Fruit fly (Drosophila melanogaster) whole organism, embryonic: ENCODE results near the gene CG15922.

ENCODE experiments used
- Bdp1 ChIP-seq: fragments of 200-800 bp; sonication (Bioruptor generic); optimal IDR thresholded peaks from 3 replicates; lab custom pipeline; 2016; ENCODE audit warnings: missing biosample characterization, missing genetic modification characterization
- CG11695 ChIP-seq: fragments of 200-800 bp; sonication (Bioruptor generic); IDR thresholded peaks from 3 replicates; pipeline ENCODE4 v1.3.6; 2022; ENCODE audit warnings: missing biosample characterization, missing genetic modification characterization
- CG17568 ChIP-seq: fragments of 200-800 bp; sonication (Bioruptor generic); optimal IDR thresholded peaks from 2 replicates; lab custom pipeline; 2018; ENCODE audit warnings: missing biosample characterization, mild to moderate bottlenecking, missing genetic modification characterization, moderate library complexity
- CG17802 ChIP-seq: fragments of 200-800 bp; sonication (Bioruptor generic); optimal IDR thresholded peaks from 2 replicates; lab custom pipeline; 2018; ENCODE audit warnings: missing biosample characterization, mild to moderate bottlenecking, missing genetic modification characterization, moderate library complexity
- CG18599 ChIP-seq: fragments of 200-800 bp; sonication (Bioruptor generic); optimal IDR thresholded peaks from 3 replicates; lab custom pipeline; 2017; ENCODE audit warnings: missing biosample characterization, missing genetic modification characterization, mild to moderate bottlenecking, moderate library complexity, missing genetic modification reagents
- CG2129 ChIP-seq: fragments of 200-800 bp; sonication (Bioruptor generic); IDR thresholded peaks from 2 replicates; pipeline ENCODE4 v1.3.6; 2022; ENCODE audit warnings: missing biosample characterization, missing genetic modification characterization; ENCODE audit not compliant: partially characterized antibody
- CG2889 ChIP-seq: fragments of 200-800 bp; sonication (Bioruptor generic); IDR thresholded peaks from 3 replicates; pipeline ENCODE4 v1.3.6; 2022; ENCODE audit warnings: missing biosample characterization, missing genetic modification characterization
- CG4282 ChIP-seq: fragments of 200-800 bp; sonication (Bioruptor generic); optimal IDR thresholded peaks from 2 replicates; lab custom pipeline; 2016; ENCODE audit warnings: missing biosample characterization, missing genetic modification characterization
- CG4328 ChIP-seq: fragments of 200-800 bp; sonication (Bioruptor generic); optimal IDR thresholded peaks from 3 replicates; lab custom pipeline; 2017; ENCODE audit warnings: missing biosample characterization, missing genetic modification reagents, missing genetic modification characterization
- CG5953 ChIP-seq: fragments of 200-800 bp; sonication (Bioruptor generic); IDR thresholded peaks from 2 replicates; pipeline ENCODE4 v1.3.6; 2022; ENCODE audit warnings: missing biosample characterization, missing genetic modification characterization
- CG8290 ChIP-seq, 3 experiments: fragments of 200-800 bp; sonication (Bioruptor generic); optimal IDR thresholded peaks; 2 replicates each; lab custom pipeline; 2016 to 2019; ENCODE audit warnings: missing biosample characterization in 3 of 3, missing genetic modification characterization in 3 of 3, mild to moderate bottlenecking in 2 of 3, moderate library complexity in 1 of 3
- CG8765 ChIP-seq: fragments of 200-800 bp; sonication (Bioruptor generic); IDR thresholded peaks from 2 replicates; pipeline ENCODE4 v1.3.6; 2022; ENCODE audit warnings: missing biosample characterization, missing genetic modification characterization
- CTCF ChIP-seq: fragments of 200-800 bp; sonication (Bioruptor generic); optimal IDR thresholded peaks from 2 replicates; lab custom pipeline; 2017; ENCODE audit warnings: missing biosample characterization, mild to moderate bottlenecking, missing genetic modification characterization, moderate library complexity
- Deaf1 ChIP-seq: fragments of 200-800 bp; optimal IDR thresholded peaks from 3 replicates; lab custom pipeline; 2019; ENCODE audit warnings: missing biosample characterization, mild to moderate bottlenecking, missing genetic modification characterization, moderate library complexity
- Dref ChIP-seq: fragments of 200-800 bp; sonication (Bioruptor generic); IDR thresholded peaks from 2 replicates; pipeline ENCODE4 v1.3.6; 2022; ENCODE audit warnings: missing biosample characterization, missing genetic modification characterization
- ERR ChIP-seq: fragments of 200-800 bp; sonication (Bioruptor generic); optimal IDR thresholded peaks from 2 replicates; lab custom pipeline; 2016; ENCODE audit warnings: missing biosample characterization, missing genetic modification characterization
- GATAe ChIP-seq: fragments of 200-800 bp; sonication (Bioruptor generic); conservative IDR thresholded peaks from 2 replicates; pipeline ENCODE4 v1.3.6; 2022; ENCODE audit warnings: missing biosample characterization, missing genetic modification characterization
- HmgD ChIP-seq: fragments of 200-800 bp; sonication (Bioruptor generic); optimal IDR thresholded peaks from 3 replicates; lab custom pipeline; 2016; ENCODE audit warnings: missing biosample characterization, missing genetic modification characterization
- HmgZ ChIP-seq: fragments of 200-800 bp; sonication (Bioruptor generic); optimal IDR thresholded peaks from 2 replicates; lab custom pipeline; 2018; ENCODE audit warnings: missing biosample characterization, mild to moderate bottlenecking, missing genetic modification characterization
- MBD-R2 ChIP-seq: fragments of 200-800 bp; sonication (Bioruptor generic); IDR thresholded peaks from 2 replicates; pipeline ENCODE4 v1.3.6; 2022; ENCODE audit warnings: missing biosample characterization, missing genetic modification characterization
- MTF-1 ChIP-seq: fragments of 200-800 bp; sonication (Bioruptor generic); optimal IDR thresholded peaks from 2 replicates; lab custom pipeline; 2018; ENCODE audit warnings: missing biosample characterization, mild to moderate bottlenecking, missing genetic modification characterization, borderline replicate concordance
- Mrtf ChIP-seq: fragments of 200-800 bp; sonication (Bioruptor generic); IDR thresholded peaks from 3 replicates; pipeline ENCODE4 v1.3.6; 2022; ENCODE audit warnings: missing biosample characterization, missing genetic modification characterization
- NfI ChIP-seq: fragments of 200-800 bp; sonication (Bioruptor generic); optimal IDR thresholded peaks from 3 replicates; lab custom pipeline; 2018; ENCODE audit warnings: missing biosample characterization, mild to moderate bottlenecking, missing genetic modification characterization, moderate library complexity
- Scr ChIP-seq: fragments of 200-800 bp; sonication (Bioruptor generic); IDR thresholded peaks from 2 replicates; pipeline ENCODE4 v1.3.6; 2022; ENCODE audit warnings: missing biosample characterization, missing genetic modification characterization; ENCODE audit not compliant: partially characterized antibody
- ab ChIP-seq: fragments of 200-800 bp; sonication (Bioruptor generic); optimal IDR thresholded peaks from 2 replicates; lab custom pipeline; 2016; ENCODE audit warnings: missing biosample characterization, missing genetic modification characterization
- bowl ChIP-seq: fragments of 200-800 bp; sonication (Bioruptor generic); IDR thresholded peaks from 2 replicates; pipeline ENCODE4 v1.3.6; 2022; ENCODE audit warnings: missing biosample characterization, missing genetic modification characterization
- cg ChIP-seq: fragments of 200-800 bp; sonication (Bioruptor generic); optimal IDR thresholded peaks from 3 replicates; lab custom pipeline; 2019; ENCODE audit warnings: missing biosample characterization, mild to moderate bottlenecking, missing genetic modification characterization, moderate library complexity
- chinmo ChIP-seq: fragments of 200-800 bp; sonication (Bioruptor generic); IDR thresholded peaks from 4 replicates; pipeline ENCODE4 v1.3.6; 2022; ENCODE audit warnings: missing biosample characterization, missing genetic modification characterization; ENCODE audit not compliant: partially characterized antibody
- ci ChIP-seq: fragments of 200-800 bp; sonication (Bioruptor generic); IDR thresholded peaks from 3 replicates; pipeline ENCODE4 v1.3.6; 2022; ENCODE audit warnings: missing biosample characterization, missing genetic modification characterization
- dati ChIP-seq: fragments of 200-800 bp; sonication (Bioruptor generic); IDR thresholded peaks from 2 replicates; pipeline ENCODE4 v1.3.6; 2022; ENCODE audit warnings: missing biosample characterization, missing genetic modification characterization
- dimm ChIP-seq: fragments of 200-800 bp; sonication (Bioruptor generic); IDR thresholded peaks from 2 replicates; pipeline ENCODE4 v1.3.6; 2022; ENCODE audit warnings: missing biosample characterization, missing genetic modification characterization
- disco-r ChIP-seq: fragments of 200-800 bp; sonication (Bioruptor generic); optimal IDR thresholded peaks from 2 replicates; lab custom pipeline; 2016; ENCODE audit warnings: missing biosample characterization, missing genetic modification characterization
- gfzf ChIP-seq: fragments of 200-800 bp; sonication (Bioruptor generic); optimal IDR thresholded peaks from 2 replicates; lab custom pipeline; 2016; ENCODE audit warnings: missing biosample characterization, mild to moderate bottlenecking, missing genetic modification characterization, moderate library complexity
- gsb-n ChIP-seq: fragments of 200-800 bp; sonication (Bioruptor generic); optimal IDR thresholded peaks from 3 replicates; lab custom pipeline; 2018; ENCODE audit warnings: missing biosample characterization, mild to moderate bottlenecking, missing genetic modification characterization
- ham ChIP-seq: fragments of 200-800 bp; sonication (Bioruptor generic); IDR thresholded peaks from 2 replicates; pipeline ENCODE4 v1.3.6; 2022; ENCODE audit warnings: missing biosample characterization, missing genetic modification characterization
- kah ChIP-seq: fragments of 200-800 bp; sonication (Bioruptor generic); optimal IDR thresholded peaks from 2 replicates; lab custom pipeline; 2018; ENCODE audit warnings: missing biosample characterization, mild to moderate bottlenecking, missing genetic modification characterization
- kay ChIP-seq: fragments of 200-800 bp; sonication (Bioruptor generic); optimal IDR thresholded peaks from 2 replicates; lab custom pipeline; 2016; ENCODE audit warnings: missing biosample characterization, missing genetic modification characterization
- lola ChIP-seq, 3 experiments: fragments of >200 bp in 2 of 3; fragments of 200-800 bp in 1 of 3; sonication (Bioruptor generic) in 1 of 3; optimal IDR thresholded peaks; 2 replicates each; lab custom pipeline; 2017 to 2019; ENCODE audit warnings: missing biosample characterization in 3 of 3, missing genetic modification characterization in 3 of 3, mild to moderate bottlenecking in 1 of 3, moderate library complexity in 1 of 3
- mam ChIP-seq: fragments of 200-800 bp; sonication (Bioruptor generic); optimal IDR thresholded peaks from 3 replicates; lab custom pipeline; 2016; ENCODE audit warnings: missing biosample characterization, missing genetic modification characterization
- mld ChIP-seq: fragments of 200-800 bp; sonication (Bioruptor generic); IDR thresholded peaks from 3 replicates; pipeline ENCODE4 v1.3.6; 2022; ENCODE audit warnings: missing biosample characterization, missing genetic modification characterization; ENCODE audit not compliant: partially characterized antibody
- nau ChIP-seq: fragments of 200-800 bp; sonication (Bioruptor generic); optimal IDR thresholded peaks from 3 replicates; lab custom pipeline; 2017; ENCODE audit warnings: missing biosample characterization, mild to moderate bottlenecking, missing genetic modification characterization, missing genetic modification reagents
- odd ChIP-seq: fragments of 200-800 bp; sonication (Bioruptor generic); optimal IDR thresholded peaks from 2 replicates; lab custom pipeline; 2017; ENCODE audit warnings: missing biosample characterization, mild to moderate bottlenecking, missing genetic modification characterization
- pho ChIP-seq: fragments of 200-800 bp; sonication (Bioruptor generic); optimal IDR thresholded peaks from 2 replicates; lab custom pipeline; 2016; ENCODE audit warnings: missing biosample characterization, missing genetic modification characterization
- psq ChIP-seq: fragments of 200-800 bp; sonication (Bioruptor generic); optimal IDR thresholded peaks from 2 replicates; lab custom pipeline; 2017; ENCODE audit warnings: missing biosample characterization, missing genetic modification characterization
- schlank ChIP-seq: fragments of 200-800 bp; sonication (Bioruptor generic); optimal IDR thresholded peaks from 2 replicates; lab custom pipeline; 2018; ENCODE audit warnings: missing biosample characterization, mild to moderate bottlenecking, missing genetic modification characterization
- slbo ChIP-seq: fragments of 200-800 bp; sonication (Bioruptor generic); IDR thresholded peaks from 2 replicates; pipeline ENCODE4 v1.3.6; 2022; ENCODE audit warnings: missing biosample characterization, missing genetic modification characterization
- sqz ChIP-seq: fragments of 200-800 bp; sonication (Bioruptor generic); optimal IDR thresholded peaks from 3 replicates; lab custom pipeline; 2018; ENCODE audit warnings: missing biosample characterization, mild to moderate bottlenecking, missing genetic modification characterization
- twi ChIP-seq: fragments of 200-800 bp; optimal IDR thresholded peaks from 2 replicates; lab custom pipeline; 2019; ENCODE audit warnings: missing biosample characterization, mild to moderate bottlenecking, missing genetic modification characterization, moderate library complexity
- zen2 ChIP-seq: fragments of 200-800 bp; sonication (Bioruptor generic); IDR thresholded peaks from 3 replicates; pipeline ENCODE4 v1.3.6; 2022; ENCODE audit warnings: missing biosample characterization, missing genetic modification characterization; ENCODE audit not compliant: partially characterized antibody

CG15922 gene

DNA sequence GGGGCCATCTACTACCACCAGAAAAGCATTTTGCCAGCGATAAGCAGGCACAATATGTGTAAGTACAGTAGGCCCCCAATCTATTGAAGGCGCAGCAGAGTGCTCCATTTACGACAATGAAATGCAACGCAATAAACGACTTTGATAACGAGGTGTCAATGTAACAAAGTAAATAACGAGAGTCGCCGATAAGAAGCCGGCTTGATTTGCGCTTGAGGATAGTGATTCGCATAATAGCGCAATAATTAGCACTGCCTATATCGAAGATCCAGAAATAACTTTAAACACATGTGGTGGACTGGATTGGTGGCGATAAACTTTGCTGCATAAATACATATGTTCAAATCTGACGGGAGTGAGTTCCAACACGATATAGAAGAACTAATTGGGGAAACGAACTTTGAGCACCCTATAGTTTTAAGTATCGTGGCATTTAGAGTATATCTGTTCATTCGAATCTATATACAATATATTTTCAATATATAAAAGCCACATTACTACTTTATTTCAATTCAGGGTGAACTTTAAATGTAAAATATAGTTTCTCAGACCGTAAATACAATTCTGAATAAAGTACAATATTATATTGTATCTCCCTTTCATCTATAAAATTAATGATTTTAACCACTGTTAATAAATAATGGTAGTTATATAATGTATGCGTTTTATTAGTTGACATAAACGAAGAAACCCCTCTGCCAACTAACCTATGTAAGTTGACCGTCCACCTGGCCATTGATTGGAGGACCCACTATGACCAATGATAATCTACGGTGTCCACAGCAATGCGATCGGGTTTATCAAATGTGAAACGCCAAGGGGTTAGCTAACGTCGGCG lies 10.8 kb downstream of the CG15922 start (continued):
- no peak for TF ChIP-seq Dref (GFP tag; lab: Robert Waterston, UW)
- no peak for TF ChIP-seq ham
- no peak for TF ChIP-seq NfI
- TF ChIP-seq disco-r (GFP tag; lab: Kevin White, UChicago) = no peak
- TF ChIP-seq ab (GFP tag; lab: Kevin White, UChicago) = no peak
- 0 out of 3 replicates have a peak, but pooled peaks have one; percentile 10 for TF ChIP-seq ci (GFP tag; lab: Robert Waterston, UW)
- TF ChIP-seq zen2 (GFP tag; lab: Robert Waterston, UW) = no peak
- peak; percentile 5 for TF ChIP-seq HmgZ (tag; lab: Kevin White, UChicago)
- TF ChIP-seq CG11695 (GFP tag; lab: Robert Waterston, UW) = 0 out of 3 replicates have a peak, but pooled peaks have one; percentile 7
- TF ChIP-seq gsb-n = no peak
- no peak for TF ChIP-seq kay (GFP tag; lab: Kevin White, UChicago)
- no peak for TF ChIP-seq odd
- TF ChIP-seq slbo = peak; percentile 45
- no peak for TF ChIP-seq Bdp1 (GFP tag; lab: Kevin White, UChicago)
- no peak for TF ChIP-seq CG2889 (GFP tag; lab: Robert Waterston, UW)
- TF ChIP-seq CG18599 (GFP tag; lab: Kevin White, UChicago) = peak; percentile 27
- no peak for TF ChIP-seq mam
- TF ChIP-seq schlank (tag; lab: Kevin White, UChicago) = no peak
- TF ChIP-seq Scr = no peak
- no peak for TF ChIP-seq CTCF (GFP tag; lab: Kevin White, UChicago)
- peak in 1 of 3 experiments; percentile 32 for TF ChIP-seq lola (GFP tag; optimal IDR thresholded peaks at IDR 0.05; lab: Kevin White, UChicago)
- no peak for TF ChIP-seq CG8765
- TF ChIP-seq Mrtf = no peak
- TF ChIP-seq dati (GFP tag; lab: Robert Waterston, UW) = no peak
- TF ChIP-seq mld (GFP tag; lab: Robert Waterston, UW) = no peak
- TF ChIP-seq MBD-R2 (GFP tag; lab: Robert Waterston, UW) = no peak
- no peak for TF ChIP-seq gfzf (GFP tag; lab: Kevin White, UChicago)
- no peak for TF ChIP-seq ERR (GFP tag; lab: Kevin White, UChicago)
- TF ChIP-seq GATAe (GFP tag; lab: Robert Waterston, UW) = no peak
- TF ChIP-seq Deaf1 (tag; lab: Kevin White, UChicago) = no peak
- TF ChIP-seq sqz (GFP tag; lab: Kevin White, UChicago) = no peak
- no peak for TF ChIP-seq CG17568 (GFP tag; lab: Kevin White, UChicago)
- TF ChIP-seq CG5953 (GFP tag; lab: Robert Waterston, UW) = no peak
- no peak for TF ChIP-seq CG4282
- no peak for TF ChIP-seq CG2129 (GFP tag; lab: Robert Waterston, UW)
- TF ChIP-seq MTF-1 = no peak
- TF ChIP-seq bowl (GFP tag; lab: Robert Waterston, UW) = no peak
- no peak for TF ChIP-seq psq (GFP tag; lab: Kevin White, UChicago)
- no peak for TF ChIP-seq dimm
- TF ChIP-seq kah (GFP tag; lab: Kevin White, UChicago) = no peak
- TF ChIP-seq cg (GFP tag; lab: Kevin White, UChicago) = no peak
- TF ChIP-seq nau (GFP tag; lab: Kevin White, UChicago) = no peak
- TF ChIP-seq pho (GFP tag; lab: Kevin White, UChicago) = no peak
- peak; percentile 56 for TF ChIP-seq twi
- 0 out of 4 replicates have a peak, but pooled peaks have one; percentile 34 for TF ChIP-seq chinmo
- TF ChIP-seq CG8290 (GFP tag; optimal IDR thresholded peaks at IDR 0.05; lab: Kevin White, UChicago) = no peak
- TF ChIP-seq CG8290 (tag; optimal IDR thresholded peaks at IDR 0.05; lab: Kevin White, UChicago) = peak in 1 of 2 experiments; percentile 56
- no peak for TF ChIP-seq CG17802 (tag; lab: Kevin White, UChicago)
- peak; percentile 9 for TF ChIP-seq CG4328 (GFP tag; lab: Kevin White, UChicago)
- no peak for TF ChIP-seq HmgD (GFP tag; lab: Kevin White, UChicago)
